Fruit fly (Drosophila melanogaster): Measurements from ENCODE around the gene Rac2.

Gene Rac2

DNA sequence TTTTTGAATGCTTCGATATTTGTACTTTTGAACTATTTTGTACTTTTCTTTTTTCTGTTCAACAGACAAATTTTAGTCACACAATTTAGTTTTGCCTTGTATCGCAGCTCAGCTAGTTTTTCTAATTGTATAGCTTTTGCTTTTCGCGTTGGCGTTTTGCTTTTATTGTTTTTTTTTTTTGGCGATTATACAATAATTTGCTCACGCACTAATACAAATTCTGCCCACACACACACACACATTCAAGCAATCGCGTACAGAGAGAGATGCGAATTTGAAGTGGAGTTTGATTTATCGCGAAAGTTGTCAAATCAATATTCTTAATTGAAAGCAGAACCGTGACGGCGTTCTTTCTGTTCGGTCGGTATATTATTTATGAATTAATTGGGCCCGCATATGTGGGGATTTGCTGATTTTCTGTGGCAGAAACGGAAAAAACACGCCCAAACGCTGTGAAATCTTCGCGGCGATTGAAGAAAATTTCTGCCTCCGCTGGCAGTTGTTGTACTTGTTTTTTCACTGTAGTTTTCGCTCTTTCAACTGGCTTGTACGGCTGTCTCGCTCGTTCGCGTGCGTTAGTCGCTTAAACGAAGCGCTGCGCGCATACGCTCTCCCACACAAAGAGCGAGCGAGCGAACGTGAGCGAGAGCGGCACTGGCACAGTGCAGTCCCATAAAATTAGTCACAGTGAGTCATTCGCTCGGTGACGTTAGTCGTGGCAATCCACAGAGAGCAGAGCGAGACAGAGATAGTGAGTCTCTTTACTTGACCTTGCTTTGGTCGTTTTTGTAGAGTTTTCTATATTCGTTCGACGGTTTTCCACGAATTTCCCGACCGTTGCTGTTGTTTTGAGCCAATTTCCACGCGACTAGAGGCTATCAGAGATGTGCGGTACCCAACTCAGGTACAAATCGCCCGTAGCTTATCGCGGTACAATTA is at the start of gene Rac2 (continued):
- TF ChIP-seq CG17612 (GFP tag; IDR thresholded peaks at IDR 0.05) = no peak
- peak; percentile 24 for TF ChIP-seq her (GFP tag; optimal IDR thresholded peaks at IDR 0.05)
- TF ChIP-seq CG4820 (GFP tag; optimal IDR thresholded peaks at IDR 0.05) = no peak
- TF ChIP-seq bbx (GFP tag; IDR thresholded peaks at IDR 0.05; ENCODE audit: partially characterized antibody) = peak; percentile 54
- TF ChIP-seq CG34224 (GFP tag; IDR thresholded peaks at IDR 0.05; ENCODE audit: partially characterized antibody) = peak; percentile 42; the same call in 2 of the 3 replicates
- peak; percentile 47 for TF ChIP-seq CG3281 (GFP tag; optimal IDR thresholded peaks at IDR 0.05)
- TF ChIP-seq MBD-R2 (GFP tag; IDR thresholded peaks at IDR 0.05) = 0 out of 2 replicates have a peak, but pooled peaks have one; percentile 21
- TF ChIP-seq CG14441 (GFP tag; IDR thresholded peaks at IDR 0.05) = 0 out of 2 replicates have a peak, but pooled peaks have one; percentile 9
- peak; percentile 14 for TF ChIP-seq twi (tag; optimal IDR thresholded peaks at IDR 0.05)
- TF ChIP-seq gro (GFP tag; optimal IDR thresholded peaks at IDR 0.05) = peak; percentile 12
- TF ChIP-seq Gug (GFP tag; IDR thresholded peaks at IDR 0.05) = no peak; the same call in 3 of the 4 replicates
- no peak for TF ChIP-seq hb (GFP tag; IDR thresholded peaks at IDR 0.05; ENCODE audit: partially characterized antibody)
- TF ChIP-seq CG17361 (GFP tag; IDR thresholded peaks at IDR 0.05) = peak; percentile 44; the same call in 1 of the 3 replicates
- TF ChIP-seq CG33213 (GFP tag; optimal IDR thresholded peaks at IDR 0.05) = no peak
- peak; percentile 67 for TF ChIP-seq CG10543 (GFP tag; optimal IDR thresholded peaks at IDR 0.05)
- TF ChIP-seq caup (GFP tag; optimal IDR thresholded peaks at IDR 0.05; ENCODE audit: severe bottlenecking) = peak; percentile 54
- TF ChIP-seq NFAT (GFP tag; IDR thresholded peaks at IDR 0.05) = no peak
- TF ChIP-seq Nf-YC (tag; optimal IDR thresholded peaks at IDR 0.05) = peak; percentile 44
- no peak for TF ChIP-seq ems (GFP tag; optimal IDR thresholded peaks at IDR 0.05)
- no peak for TF ChIP-seq Abd-B (GFP tag; optimal IDR thresholded peaks at IDR 0.05)
- no peak for TF ChIP-seq onecut (GFP tag; IDR thresholded peaks at IDR 0.05)
- peak; percentile 31 for TF ChIP-seq CG7839 (tag; optimal IDR thresholded peaks at IDR 0.05)
- peak in 1 of 2 experiments; percentile 85 for TF ChIP-seq Hr78 (GFP tag; optimal IDR thresholded peaks at IDR 0.05)
- TF ChIP-seq CG18764 (GFP tag; optimal IDR thresholded peaks at IDR 0.05) = no peak
- no peak for TF ChIP-seq CG6175 (GFP tag; IDR thresholded peaks at IDR 0.05)
- no peak for TF ChIP-seq gcm2 (GFP tag; optimal IDR thresholded peaks at IDR 0.05)
- TF ChIP-seq CG11456 (GFP tag; IDR thresholded peaks at IDR 0.05) = no peak
- peak; percentile 100 for TF ChIP-seq kay (GFP tag; optimal IDR thresholded peaks at IDR 0.05)
- TF ChIP-seq CG10267 (tag; optimal IDR thresholded peaks at IDR 0.05) = no peak
- TF ChIP-seq CG7963 (GFP tag; IDR thresholded peaks at IDR 0.05; ENCODE audit: partially characterized antibody) = no peak
- no peak for TF ChIP-seq CG8290 (GFP tag; optimal IDR thresholded peaks at IDR 0.05)
- TF ChIP-seq CG8290 (tag; optimal IDR thresholded peaks at IDR 0.05) = peak; percentile 10 to 44
- TF ChIP-seq CG3838 (GFP tag; optimal IDR thresholded peaks at IDR 0.05) = no peak
- TF ChIP-seq Trl (optimal IDR thresholded peaks at IDR 0.05) = peak; percentile 95
- peak; percentile 77 for TF ChIP-seq Trl (GFP tag; optimal IDR thresholded peaks at IDR 0.05)
- TF ChIP-seq CG12391 (tag; optimal IDR thresholded peaks at IDR 0.05) = no peak
- TF ChIP-seq CG6254 (GFP tag; optimal IDR thresholded peaks at IDR 0.05) = peak; percentile 35
- no peak for TF ChIP-seq tap (tag; optimal IDR thresholded peaks at IDR 0.05)
- TF ChIP-seq Bdp1 (GFP tag; optimal IDR thresholded peaks at IDR 0.05) = no peak
- TF ChIP-seq gce (GFP tag; IDR thresholded peaks at IDR 0.05) = peak; percentile 51; the same call in 1 of the 3 replicates
- peak; percentile 85 for TF ChIP-seq z (GFP tag; IDR thresholded peaks at IDR 0.05)
- 0 out of 3 replicates have a peak, but pooled peaks have one; percentile 13 for TF ChIP-seq CG7357 (GFP tag; IDR thresholded peaks at IDR 0.05)
- TF ChIP-seq jing (GFP tag; optimal IDR thresholded peaks at IDR 0.05) = no peak
- TF ChIP-seq CG12659 (GFP tag; optimal IDR thresholded peaks at IDR 0.05) = peak; percentile 7
- TF ChIP-seq CG16863 (GFP tag; optimal IDR thresholded peaks at IDR 0.05) = no peak
- no peak for TF ChIP-seq CG17186 (GFP tag; optimal IDR thresholded peaks at IDR 0.05)
- no peak for TF ChIP-seq CG17802 (tag; optimal IDR thresholded peaks at IDR 0.05)
- TF ChIP-seq NfI (GFP tag; optimal IDR thresholded peaks at IDR 0.05) = peak; percentile 13

Data from whole organism, embryonic.